Worm (Caenorhabditis elegans) whole organism, young adult: ENCODE measurements around the gene fan-1.
A peak's percentile ranks its signal among the peaks of the same experiment; 100 is the strongest.
"Not testable (repeated sequence)": the region's sequence is repeated elsewhere in the genome, so short reads cannot be mapped to it uniquely, and the experiment has no call there.

ENCODE experiments used
- B0035.1 ChIP-seq: sonication (generic microtip); optimal IDR thresholded peaks from 2 replicates; lab custom pipeline; 2016; ENCODE audit warnings: missing genetic modification characterization, mild to moderate bottlenecking, missing compliant biosample characterization, missing genotype, missing genetic modification reagents
- C17E4.6 ChIP-seq: fragments of 200-800 bp; sonication (Bioruptor generic); IDR thresholded peaks from 2 replicates; pipeline ENCODE4 v1.3.6; 2022; ENCODE audit warnings: missing genetic modification reagents, missing genetic modification characterization, missing compliant biosample characterization
- F23B12.7 ChIP-seq: sonication (generic microtip); optimal IDR thresholded peaks from 2 replicates; lab custom pipeline; 2017; ENCODE audit warnings: missing genetic modification characterization, mild to moderate bottlenecking, missing compliant biosample characterization, antibody characterized with exemption, moderate library complexity; ENCODE audit not compliant: insufficient read depth
- F39B2.1 ChIP-seq: fragments of 200-800 bp; sonication (Bioruptor generic); IDR thresholded peaks from 2 replicates; pipeline ENCODE4 v1.3.6; 2022; ENCODE audit warnings: missing genetic modification reagents, missing genetic modification characterization, missing compliant biosample characterization
- F52B5.7 ChIP-seq: sonication (generic microtip); optimal IDR thresholded peaks from 2 replicates; lab custom pipeline; 2016; ENCODE audit warnings: mild to moderate bottlenecking, missing genetic modification characterization, missing compliant biosample characterization
- F55B11.4 ChIP-seq: sonication (generic microtip); optimal IDR thresholded peaks from 2 replicates; lab custom pipeline; 2016; ENCODE audit warnings: missing compliant biosample characterization, missing genetic modification characterization, borderline replicate concordance; ENCODE audit not compliant: insufficient read depth
- F57A8.1 ChIP-seq: fragments of 200-800 bp; sonication (Bioruptor generic); optimal IDR thresholded peaks from 2 replicates; lab custom pipeline; 2018; ENCODE audit warnings: mild to moderate bottlenecking, missing genetic modification characterization, moderate library complexity, missing compliant biosample characterization
- Y53G8AR.9 ChIP-seq: fragments of 200-800 bp; sonication (Bioruptor generic); conservative IDR thresholded peaks from 2 replicates; pipeline ENCODE4 v1.3.6; 2022; ENCODE audit warnings: missing genetic modification reagents, missing genetic modification characterization, missing compliant biosample characterization
- Y67H2A.10 ChIP-seq: fragments of 200-800 bp; sonication (Bioruptor generic); conservative IDR thresholded peaks from 2 replicates; pipeline ENCODE4 v1.3.6; 2022; ENCODE audit warnings: missing genetic modification reagents, missing genetic modification characterization, missing compliant biosample characterization
- Y95B8A.8 ChIP-seq: fragments of 200-800 bp; sonication (Bioruptor generic); IDR thresholded peaks from 2 replicates; pipeline ENCODE4 v1.3.6; 2022; ENCODE audit warnings: missing genetic modification reagents, missing genetic modification characterization, missing compliant biosample characterization
- akir-1 ChIP-seq: fragments of 200-800 bp; sonication (Bioruptor generic); optimal IDR thresholded peaks from 2 replicates; lab custom pipeline; 2018; ENCODE audit warnings: mild to moderate bottlenecking, missing genetic modification characterization, moderate library complexity, missing compliant biosample characterization
- aptf-3 ChIP-seq: fragments of 200-800 bp; sonication (Bioruptor generic); IDR thresholded peaks from 2 replicates; pipeline ENCODE4 v1.3.6; 2022; ENCODE audit warnings: missing genetic modification characterization, missing compliant biosample characterization
- atf-7 ChIP-seq: sonication (generic microtip); optimal IDR thresholded peaks from 2 replicates; lab custom pipeline; 2017; ENCODE audit warnings: mild to moderate bottlenecking, missing genetic modification characterization, missing compliant biosample characterization
- bed-1 ChIP-seq: fragments of 200-800 bp; sonication (Bioruptor generic); IDR thresholded peaks from 2 replicates; pipeline ENCODE4 v1.3.6; 2022; ENCODE audit warnings: missing genetic modification reagents, missing genetic modification characterization, missing compliant biosample characterization
- cebp-1 ChIP-seq, 2 experiments: fragments of 200-800 bp in 1 of 2; sonication (Bioruptor generic) in 1 of 2; sonication (generic microtip) in 1 of 2; IDR thresholded peaks in 1 of 2; optimal IDR thresholded peaks in 1 of 2; 2 replicates each; pipeline versions ENCODE4 v1.3.6 to Lab custom; 2017 to 2022; ENCODE audit warnings: missing compliant biosample characterization in 2 of 2, missing genetic modification characterization in 2 of 2, mild to moderate bottlenecking in 1 of 2, missing genetic modification reagents in 1 of 2, moderate library complexity in 1 of 2
- ceh-58 ChIP-seq: fragments of 200-800 bp; sonication (Bioruptor generic); IDR thresholded peaks from 2 replicates; pipeline ENCODE4 v1.3.6; 2022; ENCODE audit warnings: missing genetic modification characterization, missing compliant biosample characterization
- ceh-79 ChIP-seq: sonication (generic microtip); optimal IDR thresholded peaks from 2 replicates; lab custom pipeline; 2017; ENCODE audit warnings: mild to moderate bottlenecking, missing genetic modification characterization, missing compliant biosample characterization
- egl-44 ChIP-seq: fragments of 200-800 bp; sonication (Bioruptor generic); IDR thresholded peaks from 2 replicates; pipeline ENCODE4 v1.3.6; 2022; ENCODE audit warnings: missing genetic modification reagents, missing genetic modification characterization, missing compliant biosample characterization
- egrh-3 ChIP-seq: fragments of 200-800 bp; sonication (Bioruptor generic); IDR thresholded peaks from 2 replicates; pipeline ENCODE4 v1.3.6; 2022; ENCODE audit warnings: missing genetic modification reagents, missing genetic modification characterization, missing compliant biosample characterization
- fkh-3 ChIP-seq: sonication (generic microtip); optimal IDR thresholded peaks from 2 replicates; lab custom pipeline; 2016; ENCODE audit warnings: mild to moderate bottlenecking, missing genetic modification characterization, missing compliant biosample characterization
- hlh-26 ChIP-seq: fragments of 200-800 bp; sonication (Bioruptor generic); conservative IDR thresholded peaks from 2 replicates; pipeline ENCODE4 v1.3.6; 2022; ENCODE audit warnings: missing genetic modification reagents, missing genetic modification characterization, missing compliant biosample characterization
- hsf-1 ChIP-seq: fragments of 200-800 bp; sonication (Bioruptor generic); IDR thresholded peaks from 2 replicates; pipeline ENCODE4 v1.3.6; 2022; ENCODE audit warnings: missing genetic modification reagents, missing genetic modification characterization, missing compliant biosample characterization
- lag-1 ChIP-seq: fragments of 200-800 bp; sonication (Bioruptor generic); IDR thresholded peaks from 2 replicates; pipeline ENCODE4 v1.3.6; 2022; ENCODE audit warnings: missing genetic modification reagents, missing genetic modification characterization, missing compliant biosample characterization
- let-526 ChIP-seq: fragments of 200-800 bp; sonication (Bioruptor generic); IDR thresholded peaks from 2 replicates; pipeline ENCODE4 v1.3.6; 2022; ENCODE audit warnings: missing genetic modification reagents, missing genetic modification characterization, missing compliant biosample characterization
- lsl-1 ChIP-seq: fragments of 200-800 bp; sonication (Bioruptor generic); optimal IDR thresholded peaks from 2 replicates; lab custom pipeline; 2018; ENCODE audit warnings: mild to moderate bottlenecking, missing genetic modification characterization, moderate library complexity, missing compliant biosample characterization
- madf-10 ChIP-seq: sonication (generic microtip); optimal IDR thresholded peaks from 2 replicates; lab custom pipeline; 2016; ENCODE audit warnings: mild to moderate bottlenecking, missing genetic modification characterization, missing compliant biosample characterization
- madf-6 ChIP-seq: fragments of 200-800 bp; sonication (Bioruptor generic); IDR thresholded peaks from 2 replicates; pipeline ENCODE4 v1.3.6; 2022; ENCODE audit warnings: missing genetic modification reagents, missing genetic modification characterization, missing compliant biosample characterization
- mcd-1 ChIP-seq: fragments of 200-800 bp; sonication (Bioruptor generic); IDR thresholded peaks from 2 replicates; pipeline ENCODE4 v1.3.6; 2022; ENCODE audit warnings: missing genetic modification reagents, missing genetic modification characterization, missing compliant biosample characterization
- nfya-2 ChIP-seq: fragments of 200-800 bp; sonication (Bioruptor generic); IDR thresholded peaks from 2 replicates; pipeline ENCODE4 v1.3.6; 2022; ENCODE audit warnings: missing genetic modification reagents, missing genetic modification characterization, missing compliant biosample characterization
- nfyb-1 ChIP-seq: fragments of 200-800 bp; sonication (Bioruptor generic); IDR thresholded peaks from 2 replicates; pipeline ENCODE4 v1.3.6; 2022; ENCODE audit warnings: missing genetic modification reagents, missing genetic modification characterization, missing compliant biosample characterization
- nhr-120 ChIP-seq: fragments of 200-800 bp; sonication (Bioruptor generic); IDR thresholded peaks from 2 replicates; pipeline ENCODE4 v1.3.6; 2022; ENCODE audit warnings: missing genetic modification characterization, missing compliant biosample characterization
- rec-8 ChIP-seq, 2 experiments: sonication (generic microtip); optimal IDR thresholded peaks; 2 replicates each; lab custom pipeline; 2016; ENCODE audit warnings: mild to moderate bottlenecking in 2 of 2, missing genetic modification characterization in 2 of 2, missing genetic modification reagents in 2 of 2, missing genotype in 2 of 2, missing biosample characterization in 1 of 2, missing compliant biosample characterization in 1 of 2, moderate library complexity in 1 of 2
- rpc-1 ChIP-seq, 2 experiments: fragments of 150-350 bp in 1 of 2; sonication (generic microtip) in 1 of 2; optimal IDR thresholded peaks; 2 replicates each; lab custom pipeline; 2014 to 2018; ENCODE audit warnings: missing biosample characterization in 1 of 2, missing genetic modification characterization in 1 of 2, missing genetic modification reagents in 1 of 2, missing genotype in 1 of 2
- snpc-1.1 ChIP-seq: sonication (generic microtip); optimal IDR thresholded peaks from 2 replicates; lab custom pipeline; 2017; ENCODE audit warnings: missing genetic modification characterization, mild to moderate bottlenecking, missing compliant biosample characterization, antibody characterized with exemption, moderate library complexity, missing genotype, missing genetic modification reagents; ENCODE audit not compliant: insufficient read depth
- snpc-3.4 ChIP-seq: sonication (generic microtip); optimal IDR thresholded peaks from 2 replicates; lab custom pipeline; 2017; ENCODE audit warnings: missing genetic modification characterization, mild to moderate bottlenecking, missing compliant biosample characterization, antibody characterized with exemption, moderate library complexity, missing genotype, missing genetic modification reagents
- snpc-4 ChIP-seq, 5 experiments: fragments of 150-350 bp in 1 of 5; sonication (generic microtip) in 4 of 5; optimal IDR thresholded peaks; 2 replicates each; lab custom pipeline; 2014 to 2018; ENCODE audit warnings: missing genetic modification characterization in 5 of 5, missing biosample characterization in 3 of 5, antibody characterized with exemption in 2 of 5, mild to moderate bottlenecking in 2 of 5, missing compliant biosample characterization in 2 of 5, missing genotype in 2 of 5, moderate library complexity in 2 of 5, missing genetic modification reagents in 1 of 5
- tbp1 ChIP-seq: fragments of 200-800 bp; sonication (Bioruptor generic); optimal IDR thresholded peaks from 2 replicates; lab custom pipeline; 2018; ENCODE audit warnings: mild to moderate bottlenecking, missing genetic modification characterization, missing compliant biosample characterization
- unc-130 ChIP-seq: sonication (generic microtip); optimal IDR thresholded peaks from 2 replicates; lab custom pipeline; 2016; ENCODE audit warnings: missing genetic modification reagents, missing genetic modification characterization, missing compliant biosample characterization
- unc-62 ChIP-seq: fragments of 150-350 bp; optimal IDR thresholded peaks from 2 replicates; lab custom pipeline; 2014; ENCODE audit warnings: missing biosample characterization, missing genetic modification reagents, missing genetic modification characterization
- ztf-22 ChIP-seq: fragments of 200-800 bp; sonication (Bioruptor generic); optimal IDR thresholded peaks from 2 replicates; lab custom pipeline; 2018; ENCODE audit warnings: mild to moderate bottlenecking, missing genetic modification characterization, moderate library complexity, missing compliant biosample characterization
- ztf-25 ChIP-seq: fragments of 200-800 bp; sonication (Bioruptor generic); IDR thresholded peaks from 2 replicates; pipeline ENCODE4 v1.3.6; 2022; ENCODE audit warnings: missing genetic modification reagents, missing genetic modification characterization, missing compliant biosample characterization
- ztf-6 ChIP-seq: fragments of 200-800 bp; sonication (Bioruptor generic); IDR thresholded peaks from 2 replicates; pipeline ENCODE4 v1.3.6; 2022; ENCODE audit warnings: missing genetic modification reagents, missing genetic modification characterization, missing compliant biosample characterization

The fan-1 gene

DNA sequence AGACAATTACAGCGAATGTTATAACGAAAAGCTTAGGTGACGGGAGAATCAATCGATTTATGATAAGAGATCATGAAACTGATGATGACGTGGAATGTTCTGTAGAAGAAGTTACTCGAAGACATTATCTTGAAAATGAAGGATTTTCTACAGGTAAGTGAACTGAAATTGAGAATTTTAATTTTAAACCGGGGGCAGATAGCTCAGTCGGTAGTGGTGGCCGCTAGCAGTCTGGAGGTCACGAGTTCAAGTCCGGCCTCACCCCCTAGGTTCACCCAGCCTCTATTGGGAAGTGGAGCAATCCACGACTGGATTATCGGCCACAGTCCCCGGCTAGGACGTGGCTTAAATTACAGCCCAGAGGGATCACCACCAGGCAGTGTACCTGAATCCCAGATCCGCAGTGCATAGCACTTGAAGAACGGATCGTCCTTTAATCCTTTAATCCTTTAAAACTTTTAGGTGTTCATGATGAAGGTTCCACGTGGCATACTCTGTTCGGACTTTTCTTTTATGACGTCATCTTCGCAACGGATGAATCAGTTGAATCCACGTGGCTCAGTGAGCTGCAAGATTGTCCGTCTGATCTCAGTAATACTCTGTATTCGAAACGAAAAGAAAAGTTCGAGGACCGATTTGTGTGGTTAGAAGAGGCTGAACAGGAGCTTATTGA lies 3.0 kb downstream of the fan-1 start:
- not testable (repeated sequence) for TF ChIP-seq rpc-1 (optimal IDR thresholded peaks at IDR 0.05; lab: Kevin White, UChicago); snpc-4 (GFP tag; optimal IDR thresholded peaks at IDR 0.05; lab: Kevin White, UChicago)
- TF ChIP-seq rpc-1 (tag; optimal IDR thresholded peaks at IDR 0.05; lab: Kevin White, UChicago) (peak; percentile 57), snpc-4 (tag; optimal IDR thresholded peaks at IDR 0.05; lab: Kevin White, UChicago) (peak in 1 of 4 experiments; percentile 5)
- TF ChIP-seq, all 124 proteins: peak for 2; not testable (repeated sequence) for 122

DNA sequence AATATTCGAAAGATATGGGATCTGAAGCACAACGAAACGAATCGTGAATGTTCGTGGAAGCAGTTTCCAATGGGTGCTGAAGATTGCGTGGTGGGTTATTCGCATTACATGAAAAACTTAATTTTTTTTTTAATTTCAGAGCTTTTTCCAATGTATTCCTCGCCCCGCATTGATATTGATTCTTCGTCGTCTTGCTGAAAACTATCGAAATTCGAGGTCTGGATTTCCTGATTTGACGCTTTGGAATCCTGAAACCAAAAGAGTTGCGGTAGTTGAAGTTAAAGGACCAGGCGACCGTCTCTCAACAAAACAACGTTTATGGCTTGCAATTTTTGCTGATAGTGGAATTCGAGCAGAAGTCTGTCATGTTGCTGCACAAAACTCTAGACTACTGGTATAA lies 3.5 kb downstream of the fan-1 start:
- TF ChIP-seq F52B5.7 (tag; lab: Kevin White, UChicago), result no peak
- 0 out of 2 replicates have a peak, but pooled peaks have one; percentile 29 for TF ChIP-seq madf-6 (GFP tag; lab: Robert Waterston, UW)
- no peak for TF ChIP-seq snpc-3.4 (tag; lab: Kevin White, UChicago)
- no peak for TF ChIP-seq fkh-3 (tag; lab: Kevin White, UChicago)
- TF ChIP-seq rec-8 (tag; optimal IDR thresholded peaks at IDR 0.05; lab: Kevin White, UChicago), result no peak
- TF ChIP-seq snpc-4 (GFP tag; optimal IDR thresholded peaks at IDR 0.05; lab: Kevin White, UChicago), result no peak
- TF ChIP-seq snpc-4 (tag; optimal IDR thresholded peaks at IDR 0.05; lab: Kevin White, UChicago), result peak in 1 of 4 experiments; percentile 9
- no peak for TF ChIP-seq F39B2.1 (GFP tag; lab: Robert Waterston, UW)
- no peak for TF ChIP-seq bed-1 (GFP tag; lab: Robert Waterston, UW)
- no peak for TF ChIP-seq B0035.1 (tag; lab: Kevin White, UChicago)
- TF ChIP-seq madf-10 (tag; lab: Kevin White, UChicago), result no peak
- no peak for TF ChIP-seq let-526 (GFP tag; lab: Robert Waterston, UW)
- TF ChIP-seq Y67H2A.10 (GFP tag; lab: Robert Waterston, UW), result no peak
- TF ChIP-seq nfya-2, result no peak
- no peak for TF ChIP-seq lag-1 (GFP tag; lab: Robert Waterston, UW)
- TF ChIP-seq lsl-1 (GFP tag; lab: Kevin White, UChicago), result no peak
- no peak for TF ChIP-seq tbp1 (GFP tag; lab: Kevin White, UChicago)
- TF ChIP-seq ztf-22, result peak; percentile 6
- TF ChIP-seq mcd-1 (GFP tag; lab: Robert Waterston, UW), result no peak
- TF ChIP-seq F23B12.7 (tag; lab: Kevin White, UChicago), result no peak
- 0 out of 2 replicates have a peak, but pooled peaks have one; percentile 7 for TF ChIP-seq nfyb-1 (GFP tag; lab: Robert Waterston, UW)
- no peak for TF ChIP-seq snpc-1.1
- TF ChIP-seq F55B11.4 (tag; lab: Kevin White, UChicago), result no peak
- 0 out of 2 replicates have a peak, but pooled peaks have one; percentile 22 for TF ChIP-seq Y95B8A.8 (GFP tag; lab: Robert Waterston, UW)
- no peak for TF ChIP-seq ceh-79 (tag; lab: Kevin White, UChicago)
- TF ChIP-seq cebp-1 (GFP tag; IDR thresholded peaks at IDR 0.05; lab: Robert Waterston, UW), result no peak
- TF ChIP-seq cebp-1 (tag; optimal IDR thresholded peaks at IDR 0.05; lab: Kevin White, UChicago), result peak; percentile 27
- no peak for TF ChIP-seq atf-7 (tag; lab: Kevin White, UChicago)
- 0 out of 2 replicates have a peak, but pooled peaks have one; percentile 23 for TF ChIP-seq Y53G8AR.9
- TF ChIP-seq nhr-120 (GFP tag; lab: Robert Waterston, UW), result no peak
- TF ChIP-seq egl-44, result no peak
- no peak for TF ChIP-seq unc-130
- TF ChIP-seq egrh-3, result no peak
- no peak for TF ChIP-seq C17E4.6 (GFP tag; lab: Robert Waterston, UW)
- no peak for TF ChIP-seq unc-62 (GFP tag; lab: Kevin White, UChicago)
- no peak for TF ChIP-seq hlh-26
- no peak for TF ChIP-seq ztf-25
- TF ChIP-seq aptf-3 (GFP tag; lab: Robert Waterston, UW), result no peak
- TF ChIP-seq F57A8.1, result no peak
- TF ChIP-seq ztf-6 (GFP tag; lab: Robert Waterston, UW), result no peak
- no peak for TF ChIP-seq akir-1 (GFP tag; lab: Kevin White, UChicago)
- 0 out of 2 replicates have a peak, but pooled peaks have one; percentile 10 for TF ChIP-seq hsf-1 (GFP tag; lab: Robert Waterston, UW)
- TF ChIP-seq ceh-58 (GFP tag; lab: Robert Waterston, UW), result no peak
